Worm (Caenorhabditis elegans): ENCODE measurements around the gene lin-9.

DNA sequence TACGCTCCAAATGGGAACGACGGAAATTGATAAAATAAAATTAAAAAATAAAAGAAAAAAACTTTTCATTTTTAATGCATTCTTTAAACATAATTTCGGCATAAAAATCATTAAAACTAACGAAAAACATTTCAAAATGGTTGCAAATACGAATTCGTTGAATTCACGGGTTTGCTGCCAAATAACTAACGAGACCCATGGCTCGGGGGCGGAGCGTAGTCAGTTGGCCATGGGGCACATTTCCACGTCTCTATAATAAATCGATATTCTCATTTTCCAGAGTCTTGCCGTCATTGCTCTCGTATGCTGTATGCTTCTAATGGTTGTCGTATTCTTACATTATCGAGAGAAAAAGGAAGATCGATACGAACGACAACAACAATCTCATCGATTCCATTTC is 10.5 kb downstream of the lin-9 start, which contains the start of gene ZK637.4:
- TF ChIP-seq flh-1 (GFP tag; optimal IDR thresholded peaks at IDR 0.05), result no peak
- TF ChIP-seq snpc-4 (tag; optimal IDR thresholded peaks at IDR 0.05), result no peak
- TF ChIP-seq hlh-1 (tag; optimal IDR thresholded peaks at IDR 0.05), result no peak

All from whole organism, mixed stage, embryonic.